Fruit fly (Drosophila melanogaster) Kc167 (cell line): ENCODE data around the gene CG34355.

Experiments used
- Myc ChIP-seq: fragments of >200 bp; optimal IDR thresholded peaks from 2 replicates; lab custom pipeline; 2017; ENCODE audit warnings: missing external identifiers
- Sin3A ChIP-seq: fragments of >200 bp; optimal IDR thresholded peaks from 2 replicates; lab custom pipeline; 2018; ENCODE audit warnings: missing external identifiers
- h ChIP-seq: fragments of >200 bp; optimal IDR thresholded peaks from 3 replicates; lab custom pipeline; 2018; ENCODE audit warnings: missing external identifiers
- insv ChIP-seq: fragments of >200 bp; optimal IDR thresholded peaks from 3 replicates; lab custom pipeline; 2018; ENCODE audit warnings: missing external identifiers
- psq ChIP-seq: fragments of >200 bp; optimal IDR thresholded peaks from 2 replicates; lab custom pipeline; 2017; ENCODE audit warnings: missing external identifiers
- ttk ChIP-seq: sonication (Bioruptor generic); optimal IDR thresholded peaks from 2 replicates; lab custom pipeline; 2017; ENCODE audit warnings: missing external identifiers

Gene CG34355

dm6 chr3R:23818879-23819408 is 15.3 kb downstream of the CG34355 start, which contains the start of the genes CG33111 and eIF4G2:
Gene CG33111, minus strand, starts transcription at chr3R:23819237.
Gene eIF4G2, minus strand, starts transcription at chr3R:23819237.
- TF ChIP-seq psq (lab: Kevin White, UChicago) (no peak), Myc (lab: Kevin White, UChicago) (no peak), insv (lab: Kevin White, UChicago) (no peak), Sin3A (no peak), h (lab: Kevin White, UChicago) (no peak), ttk (lab: Kevin White, UChicago) (no peak)

dm6 chr3R:23820290-23820689 is 16.6 kb downstream of the CG34355 start:
- TF ChIP-seq ttk (lab: Kevin White, UChicago) = no peak
- no peak for TF ChIP-seq psq (lab: Kevin White, UChicago)
- no peak for TF ChIP-seq Sin3A

- TF ChIP-seq psq (lab: Kevin White, UChicago) (no peak), insv (lab: Kevin White, UChicago) (no peak), Myc (lab: Kevin White, UChicago) (no peak), h (lab: Kevin White, UChicago) (no peak), Sin3A (no peak), ttk (lab: Kevin White, UChicago) (no peak)
Measured at dm6 chr3R:23822969-23823368, 19.3 kb downstream of the CG34355 start.

- TF ChIP-seq h (lab: Kevin White, UChicago) = no peak
- no peak for TF ChIP-seq insv (lab: Kevin White, UChicago)
Measured at dm6 chr3R:23823678-23824077, 20.0 kb downstream of the CG34355 start.

- TF ChIP-seq h (lab: Kevin White, UChicago) (no peak), psq (lab: Kevin White, UChicago) (no peak), Myc (lab: Kevin White, UChicago) (no peak), insv (lab: Kevin White, UChicago) (no peak), ttk (lab: Kevin White, UChicago) (no peak), Sin3A (no peak)
Measured at dm6 chr3R:23827093-23827492, 23.4 kb downstream of the CG34355 start.

dm6 chr3R:23831696-23832095 is 28.0 kb downstream of the CG34355 start:
- TF ChIP-seq insv (lab: Kevin White, UChicago) (no peak), h (lab: Kevin White, UChicago) (no peak), Myc (lab: Kevin White, UChicago) (no peak)

dm6 chr3R:23846107-23846506 is 42.4 kb downstream of the CG34355 start:
- TF ChIP-seq Sin3A = no peak
- no peak for TF ChIP-seq ttk (lab: Kevin White, UChicago)
- no peak for TF ChIP-seq insv (lab: Kevin White, UChicago)
- TF ChIP-seq psq (lab: Kevin White, UChicago) = no peak
- no peak for TF ChIP-seq h (lab: Kevin White, UChicago)
- TF ChIP-seq Myc (lab: Kevin White, UChicago) = no peak

- TF ChIP-seq ttk (lab: Kevin White, UChicago) (no peak), insv (lab: Kevin White, UChicago) (no peak), psq (lab: Kevin White, UChicago) (no peak), Sin3A (no peak), h (lab: Kevin White, UChicago) (no peak), Myc (lab: Kevin White, UChicago) (no peak)
Measured at dm6 chr3R:23849599-23849998, 45.9 kb downstream of the CG34355 start.

- TF ChIP-seq Myc (lab: Kevin White, UChicago) = no peak
- no peak for TF ChIP-seq h (lab: Kevin White, UChicago)
- TF ChIP-seq psq (lab: Kevin White, UChicago) = no peak
- no peak for TF ChIP-seq insv (lab: Kevin White, UChicago)
- TF ChIP-seq Sin3A = no peak
- no peak for TF ChIP-seq ttk (lab: Kevin White, UChicago)
Measured at dm6 chr3R:23867194-23867593, 63.5 kb downstream of the CG34355 start.

dm6 chr3R:23867825-23868224 is 64.2 kb downstream of the CG34355 start:
- TF ChIP-seq h (lab: Kevin White, UChicago) (no peak), insv (lab: Kevin White, UChicago) (no peak), psq (lab: Kevin White, UChicago) (no peak), ttk (lab: Kevin White, UChicago) (no peak), Myc (lab: Kevin White, UChicago) (no peak), Sin3A (no peak)

- TF ChIP-seq ttk (lab: Kevin White, UChicago) (no peak), Myc (lab: Kevin White, UChicago) (no peak), h (lab: Kevin White, UChicago) (no peak), Sin3A (no peak), psq (lab: Kevin White, UChicago) (no peak), insv (lab: Kevin White, UChicago) (no peak)
Measured at dm6 chr3R:23869203-23869892, 65.7 kb downstream of the CG34355 start.

- TF ChIP-seq insv (lab: Kevin White, UChicago) = no peak
- TF ChIP-seq psq (lab: Kevin White, UChicago) = no peak
- no peak for TF ChIP-seq Sin3A
- TF ChIP-seq Myc (lab: Kevin White, UChicago) = no peak
- TF ChIP-seq ttk (lab: Kevin White, UChicago) = no peak
- TF ChIP-seq h (lab: Kevin White, UChicago) = no peak
Measured at dm6 chr3R:23869965-23870364, 66.3 kb downstream of the CG34355 start.
